Worm (Caenorhabditis elegans): Measurements from ENCODE around the gene srj-13.

DNA sequence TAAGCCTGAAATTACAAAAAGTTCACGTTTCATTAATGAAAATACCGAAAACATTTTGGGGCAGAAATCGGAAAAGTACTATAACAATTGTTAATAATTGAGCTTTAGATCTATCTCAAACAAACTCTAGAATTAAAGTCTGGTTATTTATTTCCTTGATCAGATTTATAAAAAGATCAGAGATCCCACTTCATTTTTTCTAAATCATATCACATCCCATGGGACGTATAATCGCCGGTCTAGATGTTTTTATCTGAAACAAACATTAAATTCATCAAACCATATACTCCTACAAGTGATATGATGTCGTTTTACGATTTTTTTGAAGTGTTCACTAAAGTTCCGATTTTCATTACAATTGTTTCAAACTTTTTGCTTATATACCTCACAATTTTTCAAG is 9.2 kb downstream of the srj-13 start, which contains the start of gene str-41:
- no peak for TF ChIP-seq nhr-25 (tag; optimal IDR thresholded peaks at IDR 0.05)
- no peak for TF ChIP-seq unc-39 (tag; optimal IDR thresholded peaks at IDR 0.05)
- no peak for TF ChIP-seq ceh-9 (tag; optimal IDR thresholded peaks at IDR 0.05)
- no peak for TF ChIP-seq ztf-4 (tag; optimal IDR thresholded peaks at IDR 0.05)
- TF ChIP-seq nhr-76 (tag; optimal IDR thresholded peaks at IDR 0.05) = no peak
- TF ChIP-seq ZK546.5 (tag; optimal IDR thresholded peaks at IDR 0.05) = no peak
- TF ChIP-seq jun-1 (tag; optimal IDR thresholded peaks at IDR 0.05) = no peak
- TF ChIP-seq nhr-11 (tag; optimal IDR thresholded peaks at IDR 0.05) = no peak
- TF ChIP-seq unc-62 (GFP tag; optimal IDR thresholded peaks at IDR 0.05) = no peak
- no peak for TF ChIP-seq R02D3.7 (tag; optimal IDR thresholded peaks at IDR 0.05)

Measured in whole organism, L3 larva.